Worm (Caenorhabditis elegans) whole organism, L1 larva: Measurements from ENCODE around the gene egl-38.
A peak's percentile ranks its signal among the peaks of the same experiment; 100 is the strongest.

Source experiments
- F16B12.6 ChIP-seq: fragments of 150-350 bp; optimal IDR thresholded peaks from 2 replicates; lab custom pipeline; 2014; ENCODE audit warnings: missing biosample characterization, missing genetic modification characterization
- aha-1 ChIP-seq: fragments of 150-350 bp; optimal IDR thresholded peaks from 2 replicates; lab custom pipeline; 2014; ENCODE audit warnings: missing biosample characterization, missing genetic modification characterization
- aly-2 ChIP-seq: fragments of 150-350 bp; optimal IDR thresholded peaks from 2 replicates; lab custom pipeline; 2014; ENCODE audit warnings: missing biosample characterization, missing genetic modification characterization
- ceh-63 ChIP-seq: fragments of 200-800 bp; sonication (Bioruptor generic); optimal IDR thresholded peaks from 2 replicates; lab custom pipeline; 2018; ENCODE audit warnings: mild to moderate bottlenecking, missing genetic modification characterization, missing compliant biosample characterization
- ceh-8 ChIP-seq: fragments of 200-800 bp; sonication (Bioruptor generic); optimal IDR thresholded peaks from 2 replicates; lab custom pipeline; 2018; ENCODE audit warnings: mild to moderate bottlenecking, missing genetic modification characterization, moderate library complexity, missing compliant biosample characterization
- ceh-88 ChIP-seq: fragments of 200-800 bp; sonication (Bioruptor generic); IDR thresholded peaks from 2 replicates; pipeline ENCODE4 v1.3.6; 2022; ENCODE audit warnings: missing genetic modification characterization, missing compliant biosample characterization
- ces-1 ChIP-seq: fragments of 150-350 bp; optimal IDR thresholded peaks from 2 replicates; lab custom pipeline; 2014; ENCODE audit warnings: missing biosample characterization, missing genetic modification reagents, missing genetic modification characterization
- efl-1 ChIP-seq, 4 experiments: fragments of 150-350 bp; optimal IDR thresholded peaks in 3 of 4; peaks in 1 of 4; 1 replicate in 1 of 4; 2 replicates in 3 of 4; lab custom pipeline; 2014; ENCODE audit warnings: missing biosample characterization in 2 of 4, missing genetic modification characterization in 2 of 4, missing genetic modification reagents in 2 of 4
- egl-27 ChIP-seq, 2 experiments: fragments of 150-350 bp in 1 of 2; sonication (generic microtip); optimal IDR thresholded peaks; 3 replicates each; lab custom pipeline; 2017 to 2018; ENCODE audit warnings: missing biosample characterization in 2 of 2, missing genetic modification characterization in 2 of 2, missing genetic modification reagents in 2 of 2
- elt-3 ChIP-seq, 6 experiments: fragments of 150-350 bp in 1 of 6; sonication (generic microtip); optimal IDR thresholded peaks; 2 replicates each; lab custom pipeline; 2017 to 2018; ENCODE audit warnings: missing biosample characterization in 6 of 6, missing genetic modification characterization in 6 of 6, inconsistent platforms in 1 of 6
- ets-5 ChIP-seq: fragments of 200-800 bp; sonication (Bioruptor generic); IDR thresholded peaks from 2 replicates; pipeline ENCODE4 v1.3.6; 2022; ENCODE audit warnings: missing genetic modification characterization, missing compliant biosample characterization
- irx-1 ChIP-seq: sonication (generic microtip); optimal IDR thresholded peaks from 2 replicates; lab custom pipeline; 2016; ENCODE audit warnings: missing genetic modification characterization, missing compliant biosample characterization
- jun-1 ChIP-seq: fragments of 150-350 bp; optimal IDR thresholded peaks from 2 replicates; lab custom pipeline; 2014; ENCODE audit warnings: missing biosample characterization, missing genetic modification reagents, missing genetic modification characterization
- lin-15B ChIP-seq: fragments of 150-350 bp; sonication (generic microtip); optimal IDR thresholded peaks from 3 replicates; lab custom pipeline; 2014; ENCODE audit warnings: missing biosample characterization, missing genetic modification characterization
- lir-3 ChIP-seq: sonication (generic microtip); optimal IDR thresholded peaks from 2 replicates; lab custom pipeline; 2016; ENCODE audit warnings: mild to moderate bottlenecking, missing genetic modification characterization, moderate library complexity, missing compliant biosample characterization; ENCODE audit not compliant: poor library complexity
- mab-9 ChIP-seq: fragments of 200-800 bp; sonication (Bioruptor generic); IDR thresholded peaks from 2 replicates; pipeline ENCODE4 v1.3.6; 2022; ENCODE audit warnings: missing genetic modification reagents, missing genetic modification characterization, missing compliant biosample characterization
- mef-2 ChIP-seq: fragments of 150-350 bp; optimal IDR thresholded peaks from 2 replicates; lab custom pipeline; 2014; ENCODE audit warnings: missing biosample characterization, missing genetic modification characterization
- nhr-19 ChIP-seq: fragments of 200-800 bp; sonication (Bioruptor generic); conservative IDR thresholded peaks from 2 replicates; pipeline ENCODE4 v1.3.6; 2022; ENCODE audit warnings: missing genetic modification characterization, missing compliant biosample characterization
- nhr-71 ChIP-seq: sonication (generic microtip); optimal IDR thresholded peaks from 2 replicates; lab custom pipeline; 2016; ENCODE audit warnings: mild to moderate bottlenecking, missing genetic modification characterization, moderate library complexity, missing compliant biosample characterization
- nhr-76 ChIP-seq: sonication (generic microtip); optimal IDR thresholded peaks from 2 replicates; lab custom pipeline; 2017; ENCODE audit warnings: missing biosample characterization, missing genetic modification characterization
- nhr-84 ChIP-seq: sonication (generic microtip); optimal IDR thresholded peaks from 2 replicates; lab custom pipeline; 2017; ENCODE audit warnings: missing biosample characterization, missing genetic modification characterization
- pag-3 ChIP-seq: sonication (generic microtip); optimal IDR thresholded peaks from 2 replicates; lab custom pipeline; 2017; ENCODE audit warnings: missing genetic modification characterization, mild to moderate bottlenecking, missing compliant biosample characterization, antibody characterized with exemption, borderline replicate concordance; ENCODE audit not compliant: insufficient read depth
- snu-23 ChIP-seq: sonication (generic microtip); optimal IDR thresholded peaks from 2 replicates; lab custom pipeline; 2016; ENCODE audit warnings: missing genetic modification characterization, missing compliant biosample characterization
- swsn-7 ChIP-seq: sonication (generic microtip); optimal IDR thresholded peaks from 2 replicates; lab custom pipeline; 2016; ENCODE audit warnings: missing genetic modification characterization, missing compliant biosample characterization
- tlp-1 ChIP-seq: fragments of 150-350 bp; optimal IDR thresholded peaks from 2 replicates; lab custom pipeline; 2014; ENCODE audit warnings: missing biosample characterization, missing genetic modification characterization
- unc-130 ChIP-seq: fragments of 150-350 bp; optimal IDR thresholded peaks from 2 replicates; lab custom pipeline; 2017; ENCODE audit warnings: missing biosample characterization, missing genetic modification characterization, inconsistent platforms
- unc-30 ChIP-seq: sonication (generic microtip); optimal IDR thresholded peaks from 2 replicates; lab custom pipeline; 2017; ENCODE audit warnings: missing biosample characterization, missing genetic modification characterization
- unc-62 ChIP-seq: fragments of 150-350 bp; optimal IDR thresholded peaks from 2 replicates; lab custom pipeline; 2014; ENCODE audit warnings: missing biosample characterization, missing genetic modification reagents, missing genetic modification characterization
- vab-15 ChIP-seq: sonication (generic microtip); optimal IDR thresholded peaks from 2 replicates; lab custom pipeline; 2017; ENCODE audit warnings: missing genotype, mild to moderate bottlenecking, missing genetic modification characterization, missing compliant biosample characterization
- xbp-1 ChIP-seq: sonication (generic microtip); optimal IDR thresholded peaks from 2 replicates; lab custom pipeline; 2016; ENCODE audit warnings: missing genetic modification characterization, missing compliant biosample characterization
- zag-1 ChIP-seq: fragments of 150-350 bp; optimal IDR thresholded peaks from 2 replicates; lab custom pipeline; 2014; ENCODE audit warnings: missing biosample characterization, missing genetic modification characterization
- zip-4 ChIP-seq: fragments of 200-800 bp; sonication (Bioruptor generic); optimal IDR thresholded peaks from 2 replicates; lab custom pipeline; 2018; ENCODE audit warnings: mild to moderate bottlenecking, missing genetic modification characterization, moderate library complexity, missing compliant biosample characterization
- ztf-11 ChIP-seq, 2 experiments: sonication (generic microtip); optimal IDR thresholded peaks; 2 replicates each; lab custom pipeline; 2016 to 2017; ENCODE audit warnings: missing genetic modification characterization in 2 of 2, missing biosample characterization in 1 of 2, missing compliant biosample characterization in 1 of 2
- ztf-4 ChIP-seq: fragments of 150-350 bp; optimal IDR thresholded peaks from 2 replicates; lab custom pipeline; 2014; ENCODE audit warnings: missing biosample characterization, missing genetic modification characterization

Gene egl-38

ce11 chrIV:10084323-10084959 lies 25.9 kb downstream of the egl-38 start, which contains the start of gene W01B6.8:
Gene W01B6.8, minus strand, starts transcription at chrIV:10084373.
- peak; percentile 83 for TF ChIP-seq ceh-8
- no peak for TF ChIP-seq ztf-4 (tag; lab: Kevin White, UChicago)
- no peak for TF ChIP-seq efl-1 (optimal IDR thresholded peaks at IDR 0.05; lab: Kevin White, UChicago)
- TF ChIP-seq efl-1 (GFP tag; optimal IDR thresholded peaks at IDR 0.05 in 1 of 2; lab: Kevin White, UChicago) = peak in 1 of 2 experiments; percentile 81

- TF ChIP-seq vab-15 (tag; lab: Kevin White, UChicago) (no peak), aha-1 (no peak), tlp-1 (tag; lab: Kevin White, UChicago) (no peak), irx-1 (no peak), lir-3 (tag; lab: Kevin White, UChicago) (no peak), jun-1 (tag; lab: Kevin White, UChicago) (no peak), snu-23 (GFP tag; lab: Kevin White, UChicago) (no peak), unc-130 (tag; lab: Kevin White, UChicago) (no peak), zip-4 (GFP tag; lab: Kevin White, UChicago) (no peak), nhr-76 (tag; lab: Kevin White, UChicago) (no peak), aly-2 (tag; lab: Kevin White, UChicago) (no peak)
Measured at ce11 chrIV:10080816-10081215, 29.5 kb downstream of the egl-38 start, which contains the start of gene W01B6.6. Gene W01B6.6, plus strand, starts transcription at chrIV:10081116.

ce11 chrIV:10078003-10078402 lies 32.3 kb downstream of the egl-38 start:
- no peak for TF ChIP-seq F16B12.6 (tag; lab: Kevin White, UChicago)
- no peak for TF ChIP-seq elt-3 (tag; optimal IDR thresholded peaks at IDR 0.05; lab: Kevin White, UChicago)
- no peak for TF ChIP-seq lin-15B (tag; lab: Kevin White, UChicago)
- TF ChIP-seq nhr-71 (tag; lab: Kevin White, UChicago) = no peak
- no peak for TF ChIP-seq ceh-63 (GFP tag; lab: Kevin White, UChicago)
- no peak for TF ChIP-seq snu-23 (GFP tag; lab: Kevin White, UChicago)
- TF ChIP-seq egl-27 (tag; optimal IDR thresholded peaks at IDR 0.05; lab: Kevin White, UChicago) = no peak
- TF ChIP-seq nhr-19 (GFP tag; lab: Robert Waterston, UW) = no peak
- no peak for TF ChIP-seq unc-62 (GFP tag; lab: Kevin White, UChicago)
- TF ChIP-seq zag-1 (tag; lab: Kevin White, UChicago) = no peak
- no peak for TF ChIP-seq unc-30 (tag; lab: Kevin White, UChicago)
- TF ChIP-seq pag-3 = no peak
- TF ChIP-seq swsn-7 (tag; lab: Kevin White, UChicago) = no peak
- no peak for TF ChIP-seq ztf-11 (tag; optimal IDR thresholded peaks at IDR 0.05; lab: Kevin White, UChicago)
- TF ChIP-seq xbp-1 (tag; lab: Kevin White, UChicago) = no peak
- no peak for TF ChIP-seq ceh-88
- TF ChIP-seq efl-1 (optimal IDR thresholded peaks at IDR 0.05; lab: Kevin White, UChicago) = no peak
- no peak for TF ChIP-seq efl-1 (GFP tag; optimal IDR thresholded peaks at IDR 0.05 in 1 of 2; lab: Kevin White, UChicago)
- TF ChIP-seq ces-1 (GFP tag; lab: Kevin White, UChicago) = no peak
- TF ChIP-seq, all 84 proteins: peak for 0

ce11 chrIV:10075899-10076298 lies 34.4 kb downstream of the egl-38 start, which contains the start of gene W01B6.5:
Gene W01B6.5, plus strand, starts transcription at chrIV:10076199.
- TF ChIP-seq aha-1 (no peak), efl-1 (optimal IDR thresholded peaks at IDR 0.05; lab: Kevin White, UChicago) (no peak), efl-1 (GFP tag; optimal IDR thresholded peaks at IDR 0.05 in 1 of 2; lab: Kevin White, UChicago) (peak in 1 of 2 experiments; percentile 40)

ce11 chrIV:10075034-10075510 lies 35.2 kb downstream of the egl-38 start, which contains the start of the genes ttbk-4 and W01B6.4:
Gene ttbk-4, minus strand, starts transcription at chrIV:10075134.
Gene W01B6.4, plus strand, starts transcription at chrIV:10075460.
- TF ChIP-seq nhr-19 (GFP tag; lab: Robert Waterston, UW) (no peak), nhr-84 (no peak), mab-9 (GFP tag; lab: Robert Waterston, UW) (no peak), ets-5 (no peak), vab-15 (tag; lab: Kevin White, UChicago) (no peak), mef-2 (tag; lab: Kevin White, UChicago) (no peak)
